Worm (Caenorhabditis elegans): ENCODE measurements around the gene T25B2.2.

The T25B2.2 gene

ce11 chrX:6175829-6176228, 6.4 kb downstream of the T25B2.2 start, which contains the start of gene T25B2.3:
Gene T25B2.3 (plus strand): TSS chrX:6176129.
- no peak for TF ChIP-seq unc-62 (GFP tag; optimal IDR thresholded peaks at IDR 0.05)

- TF ChIP-seq unc-62 (GFP tag; optimal IDR thresholded peaks at IDR 0.05) = no peak
Measured at ce11 chrX:6177944-6178566, 8.6 kb downstream of the T25B2.2 start, which contains the start of the genes T25B2.4 and T13C5.3. Gene T25B2.4 (plus strand): TSS chrX:6178244. Gene T13C5.3 (plus strand): TSS chrX:6178516.

ce11 chrX:6178989-6179388, 9.5 kb downstream of the T25B2.2 start:
- no peak for TF ChIP-seq unc-62 (GFP tag; optimal IDR thresholded peaks at IDR 0.05)

- TF ChIP-seq unc-62 (GFP tag; optimal IDR thresholded peaks at IDR 0.05) = no peak
Measured at ce11 chrX:6180293-6180692, 10.8 kb downstream of the T25B2.2 start, which contains the start of gene T13C5.7. Gene T13C5.7 (plus strand): TSS chrX:6180593.

ce11 chrX:6184709-6185108, 15.3 kb downstream of the T25B2.2 start, which contains the start of gene T13C5.2:
Gene T13C5.2 (plus strand): TSS chrX:6185009.
- TF ChIP-seq unc-62 (GFP tag; optimal IDR thresholded peaks at IDR 0.05) = no peak

ce11 chrX:6187848-6188247, 18.4 kb downstream of the T25B2.2 start, which contains the start of gene T13C5.10:
Gene T13C5.10 (plus strand): TSS chrX:6188148.
- TF ChIP-seq unc-62 (GFP tag; optimal IDR thresholded peaks at IDR 0.05) = no peak

ce11 chrX:6189955-6190354, 20.5 kb downstream of the T25B2.2 start, which contains the start of gene T13C5.9:
Gene T13C5.9 (plus strand): TSS chrX:6190255.
- no peak for TF ChIP-seq unc-62 (GFP tag; optimal IDR thresholded peaks at IDR 0.05)

ce11 chrX:6194191-6194724, 24.8 kb downstream of the T25B2.2 start, which contains the start of gene ceh-54:
Gene ceh-54 (minus strand): TSS chrX:6194241.
- TF ChIP-seq unc-62 (GFP tag; optimal IDR thresholded peaks at IDR 0.05) = no peak

ce11 chrX:6196627-6197026, 27.2 kb downstream of the T25B2.2 start, which contains the start of gene daf-9:
Gene daf-9 (plus strand): TSS chrX:6196927.
- no peak for TF ChIP-seq unc-62 (GFP tag; optimal IDR thresholded peaks at IDR 0.05)

ce11 chrX:6201542-6201941, 32.1 kb downstream of the T25B2.2 start:
- TF ChIP-seq unc-62 (GFP tag; optimal IDR thresholded peaks at IDR 0.05) = no peak

- TF ChIP-seq unc-62 (GFP tag; optimal IDR thresholded peaks at IDR 0.05) = no peak
Measured at ce11 chrX:6202809-6203208, 33.4 kb downstream of the T25B2.2 start.

- TF ChIP-seq unc-62 (GFP tag; optimal IDR thresholded peaks at IDR 0.05) = no peak
Measured at ce11 chrX:6203315-6203714, 33.9 kb downstream of the T25B2.2 start.

- no peak for TF ChIP-seq unc-62 (GFP tag; optimal IDR thresholded peaks at IDR 0.05)
Measured at ce11 chrX:6204696-6205232, 35.3 kb downstream of the T25B2.2 start, which contains the start of gene bca-1. Gene bca-1 (minus strand): TSS chrX:6204746.

ce11 chrX:6205325-6205724, 35.9 kb downstream of the T25B2.2 start:
- TF ChIP-seq unc-62 (GFP tag; optimal IDR thresholded peaks at IDR 0.05) = no peak

ce11 chrX:6206305-6206704, 36.9 kb downstream of the T25B2.2 start, which contains the start of gene mtp-18:
Gene mtp-18 (minus strand): TSS chrX:6206405.
- no peak for TF ChIP-seq unc-62 (GFP tag; optimal IDR thresholded peaks at IDR 0.05)

- TF ChIP-seq unc-62 (GFP tag; optimal IDR thresholded peaks at IDR 0.05) = no peak
Measured at ce11 chrX:6207687-6208088, 38.2 kb downstream of the T25B2.2 start, which contains the start of gene T13C5.6. Gene T13C5.6 (minus strand): TSS chrX:6207687.

- no peak for TF ChIP-seq unc-62 (GFP tag; optimal IDR thresholded peaks at IDR 0.05)
Measured at ce11 chrX:6208463-6208862, 39.0 kb downstream of the T25B2.2 start, which contains the start of gene C14F11.7. Gene C14F11.7 (minus strand): TSS chrX:6208563.

All from whole organism, dauer.